Worm (Caenorhabditis elegans) whole organism, L2 larva: ENCODE results near the gene Y57A10A.13.

ENCODE experiments used
- alr-1 ChIP-seq: fragments of 150-350 bp; optimal IDR thresholded peaks from 2 replicates; lab custom pipeline; 2014; ENCODE audit warnings: missing biosample characterization, missing genetic modification characterization
- ceh-82 ChIP-seq: fragments of 150-350 bp; optimal IDR thresholded peaks from 2 replicates; lab custom pipeline; 2014; ENCODE audit warnings: missing biosample characterization, missing genetic modification characterization
- elt-1 ChIP-seq: fragments of 150-350 bp; optimal IDR thresholded peaks from 2 replicates; lab custom pipeline; 2014; ENCODE audit warnings: missing biosample characterization, missing genetic modification characterization
- elt-3 ChIP-seq: sonication (generic microtip); optimal IDR thresholded peaks from 2 replicates; lab custom pipeline; 2017; ENCODE audit warnings: missing biosample characterization, missing genetic modification characterization
- mdl-1 ChIP-seq, 2 experiments: fragments of 150-350 bp in 1 of 2; sonication (generic microtip) in 1 of 2; optimal IDR thresholded peaks; 2 replicates each; lab custom pipeline; 2017; ENCODE audit warnings: missing biosample characterization in 2 of 2, missing genetic modification characterization in 2 of 2
- nhr-77 ChIP-seq: fragments of 150-350 bp; optimal IDR thresholded peaks from 2 replicates; lab custom pipeline; 2014; ENCODE audit warnings: missing biosample characterization, missing genetic modification characterization
- skn-1 ChIP-seq: sonication (generic microtip); optimal IDR thresholded peaks from 2 replicates; lab custom pipeline; 2017; ENCODE audit warnings: missing biosample characterization, missing genetic modification characterization
- snpc-4 ChIP-seq: fragments of 150-350 bp; optimal IDR thresholded peaks from 2 replicates; lab custom pipeline; 2014; ENCODE audit warnings: missing biosample characterization, missing genetic modification characterization
- unc-39 ChIP-seq: fragments of 150-350 bp; optimal IDR thresholded peaks from 2 replicates; lab custom pipeline; 2014; ENCODE audit warnings: missing biosample characterization, missing genetic modification characterization
- unc-62 ChIP-seq: fragments of 150-350 bp; optimal IDR thresholded peaks from 2 replicates; lab custom pipeline; 2014; ENCODE audit warnings: missing biosample characterization, missing genetic modification reagents, missing genetic modification characterization
- zag-1 ChIP-seq: fragments of 150-350 bp; optimal IDR thresholded peaks from 2 replicates; lab custom pipeline; 2014; ENCODE audit warnings: missing biosample characterization, missing genetic modification characterization
- ztf-11 ChIP-seq: sonication (generic microtip); optimal IDR thresholded peaks from 2 replicates; lab custom pipeline; 2017; ENCODE audit warnings: missing biosample characterization, missing genetic modification characterization

DNA sequence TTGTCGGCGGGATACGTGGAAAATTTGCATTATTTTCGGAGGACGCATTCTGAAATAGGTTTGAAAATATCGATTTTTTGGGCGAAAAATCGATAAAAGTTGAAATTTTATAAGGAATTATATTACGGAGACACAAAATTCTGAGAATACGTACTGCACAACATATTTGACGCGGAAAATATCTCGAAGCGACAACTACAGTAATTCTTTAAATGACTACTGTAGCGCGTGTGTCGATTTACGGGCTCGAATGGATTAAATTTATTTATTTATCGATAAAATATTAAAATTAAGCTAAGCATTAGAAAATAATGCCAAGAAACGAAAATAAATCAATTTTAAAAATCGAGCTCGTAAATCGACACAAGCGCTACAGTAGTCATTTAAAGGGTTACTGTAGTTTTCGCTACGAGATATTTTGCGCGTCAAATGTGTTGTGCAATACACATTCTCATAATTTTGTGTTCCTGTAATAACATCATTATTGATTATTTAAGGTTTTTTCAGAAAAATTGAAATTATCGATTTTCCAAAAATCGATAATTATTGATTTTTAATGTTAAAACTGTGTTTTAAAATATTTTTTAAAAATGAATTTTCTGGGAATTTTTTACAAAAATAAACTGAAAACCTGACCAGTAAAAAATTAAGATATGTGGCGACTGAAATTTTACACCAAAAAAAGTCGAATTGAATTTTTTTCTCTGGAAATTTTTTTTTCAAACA, 15.4 kb upstream of the Y57A10A.13 start, which contains the start of gene polg-1:
- TF ChIP-seq mdl-1 (tag; optimal IDR thresholded peaks at IDR 0.05; lab: Kevin White, UChicago) (no peak), alr-1 (tag; lab: Kevin White, UChicago) (no peak), elt-3 (tag; lab: Kevin White, UChicago) (no peak), snpc-4 (tag; lab: Kevin White, UChicago) (no peak), nhr-77 (tag; lab: Kevin White, UChicago) (no peak), zag-1 (tag; lab: Kevin White, UChicago) (no peak), unc-62 (GFP tag; lab: Kevin White, UChicago) (no peak), elt-1 (tag; lab: Kevin White, UChicago) (no peak), ztf-11 (tag; lab: Kevin White, UChicago) (no peak), ceh-82 (no peak), unc-39 (tag; lab: Kevin White, UChicago) (no peak), skn-1 (no peak)
